Fruit fly (Drosophila melanogaster): ENCODE measurements around the gene CG10646.

CG10646 gene

DNA sequence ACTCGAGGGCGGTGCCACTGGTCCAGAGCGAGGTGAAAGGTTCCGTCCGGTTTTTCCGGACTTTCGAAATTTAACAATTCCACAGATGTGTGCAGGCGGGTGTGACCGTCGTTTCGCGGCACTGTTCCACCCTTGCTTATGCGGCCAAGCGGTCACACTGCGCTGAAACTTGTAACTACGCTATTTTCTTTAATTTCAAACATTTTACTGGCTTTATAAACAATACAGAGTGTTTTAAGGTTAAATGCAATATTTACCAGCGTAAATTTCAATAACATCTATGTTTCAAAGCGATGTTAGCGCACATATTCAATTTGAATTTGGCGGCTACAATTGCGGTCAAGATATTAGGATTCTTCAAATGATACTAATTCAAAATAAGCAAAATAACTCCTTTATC is 26.4 kb upstream of the CG10646 start, which contains the start of gene nst (continued):
- TF ChIP-seq GATAe (GFP tag; conservative IDR thresholded peaks at IDR 0.05): no peak
- TF ChIP-seq CG16813 (GFP tag; IDR thresholded peaks at IDR 0.05; ENCODE audit: partially characterized antibody): no peak
- no peak for TF ChIP-seq oc (tag; optimal IDR thresholded peaks at IDR 0.05)
- TF ChIP-seq Ptx1 (GFP tag; IDR thresholded peaks at IDR 0.05): no peak
- TF ChIP-seq zf30C (GFP tag; optimal IDR thresholded peaks at IDR 0.05): no peak
- no peak for TF ChIP-seq schlank (tag; optimal IDR thresholded peaks at IDR 0.05)
- TF ChIP-seq Abd-B (GFP tag; optimal IDR thresholded peaks at IDR 0.05): peak; percentile 30
- TF ChIP-seq Sry-β (GFP tag; optimal IDR thresholded peaks at IDR 0.05): no peak
- no peak for TF ChIP-seq Dek (tag; optimal IDR thresholded peaks at IDR 0.05)
- TF ChIP-seq CG4424 (GFP tag; optimal IDR thresholded peaks at IDR 0.05): no peak
- TF ChIP-seq Ravus (GFP tag; IDR thresholded peaks at IDR 0.05): no peak
- TF ChIP-seq Fer2 (tag; optimal IDR thresholded peaks at IDR 0.05): no peak
- no peak for TF ChIP-seq CG2875 (GFP tag; optimal IDR thresholded peaks at IDR 0.05)
- TF ChIP-seq CG4854 (GFP tag; optimal IDR thresholded peaks at IDR 0.05): no peak
- no peak for TF ChIP-seq zen2 (GFP tag; IDR thresholded peaks at IDR 0.05; ENCODE audit: partially characterized antibody)
- TF ChIP-seq gt (GFP tag; IDR thresholded peaks at IDR 0.05): no peak
- TF ChIP-seq CG17385 (GFP tag; optimal IDR thresholded peaks at IDR 0.05): no peak
- TF ChIP-seq CG4707 (GFP tag; optimal IDR thresholded peaks at IDR 0.05): no peak
- TF ChIP-seq rib (GFP tag; IDR thresholded peaks at IDR 0.05): no peak
- no peak for TF ChIP-seq NFAT (GFP tag; IDR thresholded peaks at IDR 0.05)
- TF ChIP-seq CG6791 (GFP tag; IDR thresholded peaks at IDR 0.05; ENCODE audit: partially characterized antibody): no peak
- peak; percentile 19 for TF ChIP-seq CG9817 (tag; optimal IDR thresholded peaks at IDR 0.05)
- peak in 1 of 2 experiments; percentile 18 for TF ChIP-seq chif (GFP tag; optimal IDR thresholded peaks at IDR 0.05)
- TF ChIP-seq ase (GFP tag; IDR thresholded peaks at IDR 0.05): no peak
- no peak for TF ChIP-seq Atf-2 (GFP tag; optimal IDR thresholded peaks at IDR 0.05)
- TF ChIP-seq CG4404 (GFP tag; IDR thresholded peaks at IDR 0.05): no peak
- TF ChIP-seq slp2 (GFP tag; optimal IDR thresholded peaks at IDR 0.05): no peak
- TF ChIP-seq CG12942 (GFP tag; optimal IDR thresholded peaks at IDR 0.05): no peak
- TF ChIP-seq CG7357 (GFP tag; IDR thresholded peaks at IDR 0.05): no peak
- no peak for TF ChIP-seq mirr (GFP tag; optimal IDR thresholded peaks at IDR 0.05)
- TF ChIP-seq cad (GFP tag; optimal IDR thresholded peaks at IDR 0.05): no peak
- no peak for TF ChIP-seq Hr3 (GFP tag; optimal IDR thresholded peaks at IDR 0.05)
- no peak for TF ChIP-seq CG6683 (GFP tag; optimal IDR thresholded peaks at IDR 0.05)
- no peak for TF ChIP-seq maf-S (GFP tag; optimal IDR thresholded peaks at IDR 0.05)
- no peak for TF ChIP-seq gsb (GFP tag; IDR thresholded peaks at IDR 0.05)
- peak; percentile 15; the same call in 1 of the 2 replicates for TF ChIP-seq CG32532 (GFP tag; IDR thresholded peaks at IDR 0.05)
- peak; percentile 68 for TF ChIP-seq sens (GFP tag)
- no peak for TF ChIP-seq peb (GFP tag; IDR thresholded peaks at IDR 0.05)
- TF ChIP-seq Bteb2 (GFP tag; optimal IDR thresholded peaks at IDR 0.05): no peak
- no peak for TF ChIP-seq Hand (GFP tag; optimal IDR thresholded peaks at IDR 0.05)
- no peak for TF ChIP-seq bab2 (GFP tag; optimal IDR thresholded peaks at IDR 0.05)
- TF ChIP-seq CG8290 (GFP tag; optimal IDR thresholded peaks at IDR 0.05): no peak
- TF ChIP-seq CG8290 (tag; optimal IDR thresholded peaks at IDR 0.05): no peak
- TF ChIP-seq CG4617 (GFP tag; optimal IDR thresholded peaks at IDR 0.05; ENCODE audit: borderline replicate concordance): no peak
- no peak for TF ChIP-seq CG1792 (GFP tag; optimal IDR thresholded peaks at IDR 0.05)
- TF ChIP-seq CkIIα-i1 (GFP tag; IDR thresholded peaks at IDR 0.05): no peak
- no peak for TF ChIP-seq CG12104 (GFP tag; optimal IDR thresholded peaks at IDR 0.05)
- TF ChIP-seq Dref (GFP tag; IDR thresholded peaks at IDR 0.05): peak; percentile 33; the same call in 1 of the 2 replicates
- TF ChIP-seq CG1647 (GFP tag; optimal IDR thresholded peaks at IDR 0.05): no peak
- no peak for TF ChIP-seq CG8359 (GFP tag; optimal IDR thresholded peaks at IDR 0.05; ENCODE audit: borderline replicate concordance)
- TF ChIP-seq cas (GFP tag; IDR thresholded peaks at IDR 0.05): no peak
- TF ChIP-seq CG17612 (GFP tag; IDR thresholded peaks at IDR 0.05): no peak
- TF ChIP-seq CG7556 (GFP tag; optimal IDR thresholded peaks at IDR 0.05): no peak
